Worm (Caenorhabditis elegans) whole organism, L4/young adult: Measurements from ENCODE around the gene irk-1.

Source experiments
- dao-5 ChIP-seq: sonication (generic microtip); optimal IDR thresholded peaks from 2 replicates; lab custom pipeline; 2016; ENCODE audit warnings: missing genotype, missing genetic modification characterization, moderate library complexity, missing compliant biosample characterization
- him-1 ChIP-seq: sonication (generic microtip); optimal IDR thresholded peaks from 2 replicates; lab custom pipeline; 2016; ENCODE audit warnings: missing genotype, missing genetic modification reagents, missing genetic modification characterization, missing compliant biosample characterization

ce11 chrX:6804857-6805256, 26.9 kb upstream of the irk-1 start:
- no peak for TF ChIP-seq dao-5 (tag; lab: Kevin White, UChicago)
- no peak for TF ChIP-seq him-1 (tag; lab: Kevin White, UChicago)
